Fruit fly (Drosophila melanogaster) whole organism, embryonic: ENCODE data around the gene CG33721.

Source experiments
- Atf-2 ChIP-seq: fragments of 200-800 bp; sonication (Bioruptor generic); optimal IDR thresholded peaks from 2 replicates; lab custom pipeline; 2016; ENCODE audit warnings: missing biosample characterization, missing genetic modification characterization
- Bteb2 ChIP-seq: fragments of 200-800 bp; sonication (Bioruptor generic); optimal IDR thresholded peaks from 2 replicates; lab custom pipeline; 2016; ENCODE audit warnings: missing biosample characterization, missing genetic modification characterization
- CG10209 ChIP-seq: fragments of 200-800 bp; sonication (Bioruptor generic); optimal IDR thresholded peaks from 3 replicates; lab custom pipeline; 2017; ENCODE audit warnings: missing biosample characterization, mild to moderate bottlenecking, missing genetic modification characterization, missing genetic modification reagents
- CG11696 ChIP-seq: fragments of 200-800 bp; sonication (Bioruptor generic); IDR thresholded peaks from 2 replicates; pipeline ENCODE4 v1.3.6; 2022; ENCODE audit warnings: missing biosample characterization, missing genetic modification characterization
- CG14050 ChIP-seq: fragments of 200-800 bp; sonication (Bioruptor generic); IDR thresholded peaks from 3 replicates; pipeline ENCODE4 v1.3.6; 2022; ENCODE audit warnings: missing biosample characterization, missing genetic modification characterization
- CG14667 ChIP-seq: fragments of 200-800 bp; sonication (Bioruptor generic); IDR thresholded peaks from 2 replicates; pipeline ENCODE4 v1.3.6; 2022; ENCODE audit warnings: missing biosample characterization, missing genetic modification characterization
- CG15514 ChIP-seq: fragments of 200-800 bp; sonication (Bioruptor generic); optimal IDR thresholded peaks from 3 replicates; lab custom pipeline; 2017; ENCODE audit warnings: missing biosample characterization, missing genetic modification characterization, mild to moderate bottlenecking, moderate library complexity, missing genetic modification reagents
- CG17359 ChIP-seq: fragments of 200-800 bp; sonication (Bioruptor generic); optimal IDR thresholded peaks from 3 replicates; lab custom pipeline; 2018; ENCODE audit warnings: missing biosample characterization, mild to moderate bottlenecking, missing genetic modification characterization, moderate library complexity
- CG17829 ChIP-seq: fragments of 200-800 bp; optimal IDR thresholded peaks from 2 replicates; lab custom pipeline; 2019; ENCODE audit warnings: missing biosample characterization, mild to moderate bottlenecking, missing genetic modification characterization, moderate library complexity
- CG6791 ChIP-seq: fragments of 200-800 bp; sonication (Bioruptor generic); IDR thresholded peaks from 3 replicates; pipeline ENCODE4 v1.3.6; 2022; ENCODE audit warnings: missing biosample characterization, missing genetic modification characterization; ENCODE audit not compliant: partially characterized antibody
- CG6854 ChIP-seq: fragments of 200-800 bp; sonication (Bioruptor generic); optimal IDR thresholded peaks from 3 replicates; lab custom pipeline; 2017; ENCODE audit warnings: missing biosample characterization, mild to moderate bottlenecking, missing genetic modification characterization
- CG7271 ChIP-seq: fragments of 200-800 bp; sonication (Bioruptor generic); optimal IDR thresholded peaks from 2 replicates; lab custom pipeline; 2018; ENCODE audit warnings: missing biosample characterization, mild to moderate bottlenecking, missing genetic modification characterization, moderate library complexity
- CG8089 ChIP-seq: fragments of 200-800 bp; sonication (Bioruptor generic); optimal IDR thresholded peaks from 3 replicates; lab custom pipeline; 2016; ENCODE audit warnings: missing biosample characterization, missing genetic modification characterization
- CG8924 ChIP-seq: fragments of 200-800 bp; optimal IDR thresholded peaks from 3 replicates; lab custom pipeline; 2019; ENCODE audit warnings: missing biosample characterization, mild to moderate bottlenecking, missing genetic modification characterization, moderate library complexity
- CG9437 ChIP-seq: fragments of 200-800 bp; sonication (Bioruptor generic); optimal IDR thresholded peaks from 2 replicates; lab custom pipeline; 2018; ENCODE audit warnings: missing biosample characterization, mild to moderate bottlenecking, missing genetic modification characterization
- Chrac-16 ChIP-seq: fragments of 200-800 bp; sonication (Bioruptor generic); optimal IDR thresholded peaks from 3 replicates; lab custom pipeline; 2016; ENCODE audit warnings: missing biosample characterization, missing genetic modification characterization
- D19A ChIP-seq: fragments of 200-800 bp; optimal IDR thresholded peaks from 3 replicates; lab custom pipeline; 2019; ENCODE audit warnings: missing biosample characterization, mild to moderate bottlenecking, missing genetic modification characterization, moderate library complexity
- Ets97D ChIP-seq: fragments of 200-800 bp; sonication (Bioruptor generic); optimal IDR thresholded peaks from 3 replicates; lab custom pipeline; 2016; ENCODE audit warnings: missing biosample characterization, missing genetic modification characterization
- H15 ChIP-seq: fragments of 200-800 bp; sonication (Bioruptor generic); IDR thresholded peaks from 3 replicates; pipeline ENCODE4 v1.3.6; 2022; ENCODE audit warnings: missing biosample characterization, missing genetic modification characterization
- H2.0 ChIP-seq: fragments of 200-800 bp; sonication (Bioruptor generic); IDR thresholded peaks from 2 replicates; pipeline ENCODE4 v1.3.6; 2022; ENCODE audit warnings: missing biosample characterization, missing genetic modification characterization
- MESR4 ChIP-seq: fragments of 200-800 bp; sonication (Bioruptor generic); optimal IDR thresholded peaks from 2 replicates; lab custom pipeline; 2018; ENCODE audit warnings: missing biosample characterization, mild to moderate bottlenecking, missing genetic modification characterization, moderate library complexity
- NK7.1 ChIP-seq: fragments of 200-800 bp; sonication (Bioruptor generic); optimal IDR thresholded peaks from 3 replicates; lab custom pipeline; 2016; ENCODE audit warnings: missing biosample characterization, missing genetic modification characterization
- Stat92E ChIP-seq, 3 experiments: fragments of >200 bp in 2 of 3; fragments of 200-800 bp in 1 of 3; sonication (Bioruptor generic) in 1 of 3; optimal IDR thresholded peaks; 2 replicates each; lab custom pipeline; 2017 to 2019; ENCODE audit warnings: missing biosample characterization in 3 of 3, missing genetic modification characterization in 3 of 3, mild to moderate bottlenecking in 1 of 3, moderate library complexity in 1 of 3
- abd-A ChIP-seq: fragments of 200-800 bp; sonication (Bioruptor generic); optimal IDR thresholded peaks from 3 replicates; lab custom pipeline; 2019; ENCODE audit warnings: missing biosample characterization, mild to moderate bottlenecking, missing genetic modification characterization, moderate library complexity
- amos ChIP-seq: fragments of 200-800 bp; sonication (Bioruptor generic); IDR thresholded peaks from 2 replicates; pipeline ENCODE4 v1.3.6; 2022; ENCODE audit warnings: missing biosample characterization, missing genetic modification characterization; ENCODE audit not compliant: partially characterized antibody
- bsh ChIP-seq, 2 experiments: fragments of 200-800 bp; sonication (Bioruptor generic); optimal IDR thresholded peaks; 2 replicates each; lab custom pipeline; 2017 to 2018; ENCODE audit warnings: mild to moderate bottlenecking in 2 of 2, missing biosample characterization in 2 of 2, missing genetic modification characterization in 2 of 2, moderate library complexity in 1 of 2
- cg ChIP-seq: fragments of 200-800 bp; sonication (Bioruptor generic); optimal IDR thresholded peaks from 3 replicates; lab custom pipeline; 2019; ENCODE audit warnings: missing biosample characterization, mild to moderate bottlenecking, missing genetic modification characterization, moderate library complexity
- chm ChIP-seq: fragments of 200-800 bp; sonication (Bioruptor generic); IDR thresholded peaks from 2 replicates; pipeline ENCODE4 v1.3.6; 2022; ENCODE audit warnings: missing biosample characterization, missing genetic modification characterization
- ci ChIP-seq: fragments of 200-800 bp; sonication (Bioruptor generic); IDR thresholded peaks from 3 replicates; pipeline ENCODE4 v1.3.6; 2022; ENCODE audit warnings: missing biosample characterization, missing genetic modification characterization
- eyg ChIP-seq: fragments of 200-800 bp; sonication (Bioruptor generic); optimal IDR thresholded peaks from 3 replicates; lab custom pipeline; 2016; ENCODE audit warnings: missing biosample characterization, missing genetic modification characterization
- fd3F ChIP-seq: fragments of 200-800 bp; sonication (Bioruptor generic); optimal IDR thresholded peaks from 2 replicates; lab custom pipeline; 2018; ENCODE audit warnings: missing biosample characterization, mild to moderate bottlenecking, missing genetic modification characterization, moderate library complexity
- gfzf ChIP-seq: fragments of 200-800 bp; sonication (Bioruptor generic); optimal IDR thresholded peaks from 2 replicates; lab custom pipeline; 2016; ENCODE audit warnings: missing biosample characterization, mild to moderate bottlenecking, missing genetic modification characterization, moderate library complexity
- hbn ChIP-seq: fragments of 200-800 bp; sonication (Bioruptor generic); IDR thresholded peaks from 2 replicates; pipeline ENCODE4 v1.3.6; 2022; ENCODE audit warnings: missing biosample characterization, missing genetic modification characterization; ENCODE audit not compliant: partially characterized antibody
- jumu ChIP-seq: fragments of 200-800 bp; sonication (Bioruptor generic); optimal IDR thresholded peaks from 3 replicates; lab custom pipeline; 2016; ENCODE audit warnings: missing biosample characterization, missing genetic modification characterization
- lab ChIP-seq: fragments of 200-800 bp; sonication (Bioruptor generic); optimal IDR thresholded peaks from 3 replicates; lab custom pipeline; 2017; ENCODE audit warnings: missing biosample characterization, missing genetic modification characterization, mild to moderate bottlenecking, moderate library complexity, missing genetic modification reagents
- lilli ChIP-seq: fragments of 200-800 bp; sonication (Bioruptor generic); optimal IDR thresholded peaks from 3 replicates; lab custom pipeline; 2016; ENCODE audit warnings: missing biosample characterization, missing genetic modification characterization
- mld ChIP-seq: fragments of 200-800 bp; sonication (Bioruptor generic); IDR thresholded peaks from 3 replicates; pipeline ENCODE4 v1.3.6; 2022; ENCODE audit warnings: missing biosample characterization, missing genetic modification characterization; ENCODE audit not compliant: partially characterized antibody
- nerfin-2 ChIP-seq: fragments of 200-800 bp; sonication (Bioruptor generic); IDR thresholded peaks from 2 replicates; pipeline ENCODE4 v1.3.6; 2022; ENCODE audit warnings: missing biosample characterization, missing genetic modification characterization; ENCODE audit not compliant: partially characterized antibody
- phol ChIP-seq: fragments of 200-800 bp; sonication (Bioruptor generic); optimal IDR thresholded peaks from 3 replicates; lab custom pipeline; 2018; ENCODE audit warnings: missing biosample characterization, mild to moderate bottlenecking, missing genetic modification characterization, moderate library complexity
- ranshi ChIP-seq: fragments of 200-800 bp; sonication (Bioruptor generic); IDR thresholded peaks from 2 replicates; pipeline ENCODE4 v1.3.6; 2022; ENCODE audit warnings: missing biosample characterization, missing genetic modification characterization
- sens ChIP-seq: fragments of 200-800 bp; sonication (Bioruptor generic); peaks from one replicate; lab custom pipeline; 2016; ENCODE audit warnings: missing biosample characterization, missing genetic modification characterization
- sima ChIP-seq: fragments of 200-800 bp; sonication (Bioruptor generic); optimal IDR thresholded peaks from 2 replicates; lab custom pipeline; 2016; ENCODE audit warnings: missing biosample characterization, missing genetic modification characterization
- ssp ChIP-seq: fragments of 200-800 bp; sonication (Bioruptor generic); IDR thresholded peaks from 2 replicates; pipeline ENCODE4 v1.3.6; 2022; ENCODE audit warnings: missing biosample characterization, missing genetic modification characterization
- trem ChIP-seq: fragments of 200-800 bp; optimal IDR thresholded peaks from 3 replicates; lab custom pipeline; 2019; ENCODE audit warnings: missing biosample characterization, mild to moderate bottlenecking, missing genetic modification characterization, moderate library complexity
- unpg ChIP-seq: fragments of 200-800 bp; sonication (Bioruptor generic); optimal IDR thresholded peaks from 3 replicates; lab custom pipeline; 2018; ENCODE audit warnings: missing biosample characterization, mild to moderate bottlenecking, missing genetic modification characterization, moderate library complexity
- zfh1 ChIP-seq: fragments of 200-800 bp; sonication (Bioruptor generic); IDR thresholded peaks from 3 replicates; pipeline ENCODE4 v1.3.6; 2022; ENCODE audit warnings: missing biosample characterization, missing genetic modification characterization
- zfh2 ChIP-seq: fragments of 200-800 bp; sonication (Bioruptor generic); optimal IDR thresholded peaks from 2 replicates; lab custom pipeline; 2016; ENCODE audit warnings: missing biosample characterization, missing genetic modification characterization

The CG33721 gene

dm6 chr3R:22356464-22357410 lies 25.9 kb downstream of the CG33721 start, which contains the start of gene Sar1 (continued):
- TF ChIP-seq CG10209 (GFP tag; lab: Kevin White, UChicago), result no peak
- peak; percentile 42 for TF ChIP-seq lilli (GFP tag; lab: Kevin White, UChicago)
- TF ChIP-seq nerfin-2 (GFP tag; lab: Robert Waterston, UW), result peak; percentile 59; the same call in 1 of the 2 replicates
- peak; percentile 86 for TF ChIP-seq MESR4
- TF ChIP-seq trem (tag; lab: Kevin White, UChicago), result peak; percentile 89
- peak; percentile 95 for TF ChIP-seq hbn (GFP tag; lab: Robert Waterston, UW)
- TF ChIP-seq Atf-2 (GFP tag; lab: Kevin White, UChicago), result no peak
- TF ChIP-seq Ets97D (GFP tag; lab: Kevin White, UChicago), result peak; percentile 94
- TF ChIP-seq amos (GFP tag; lab: Robert Waterston, UW), result peak; percentile 98
- TF ChIP-seq zfh1 (GFP tag; lab: Robert Waterston, UW), result peak; percentile 23; the same call in 1 of the 3 replicates
- no peak for TF ChIP-seq H15 (GFP tag; lab: Robert Waterston, UW)
- TF ChIP-seq CG11696 (GFP tag; lab: Robert Waterston, UW), result no peak
- TF ChIP-seq Stat92E (GFP tag; optimal IDR thresholded peaks at IDR 0.05; lab: Kevin White, UChicago), result peak in 1 of 3 experiments; percentile 90
- TF ChIP-seq ranshi, result 0 out of 2 replicates have a peak, but pooled peaks have one; percentile 6
- no peak for TF ChIP-seq CG17359
- TF ChIP-seq Chrac-16 (GFP tag; lab: Kevin White, UChicago), result no peak
- peak; percentile 22 for TF ChIP-seq CG8924 (tag; lab: Kevin White, UChicago)
- TF ChIP-seq CG7271 (tag; lab: Kevin White, UChicago), result no peak
- no peak for TF ChIP-seq eyg
- TF ChIP-seq abd-A (tag; lab: Kevin White, UChicago), result peak; percentile 16
- TF ChIP-seq D19A, result no peak
- peak; percentile 73 for TF ChIP-seq phol
- peak; percentile 95 for TF ChIP-seq CG6791 (GFP tag; lab: Robert Waterston, UW)
- peak; percentile 96 for TF ChIP-seq cg (GFP tag; lab: Kevin White, UChicago)
- TF ChIP-seq CG17829 (tag; lab: Kevin White, UChicago), result peak; percentile 50
- TF ChIP-seq sima (GFP tag; lab: Kevin White, UChicago), result no peak
- peak; percentile 40; the same call in 1 of the 3 replicates for TF ChIP-seq ci (GFP tag; lab: Robert Waterston, UW)
- TF ChIP-seq gfzf, result peak; percentile 99
- peak; percentile 55 for TF ChIP-seq CG9437 (GFP tag; lab: Kevin White, UChicago)
- no peak for TF ChIP-seq unpg (GFP tag; lab: Kevin White, UChicago)
- TF ChIP-seq CG14667 (GFP tag; lab: Robert Waterston, UW), result no peak
- no peak for TF ChIP-seq ssp (GFP tag; lab: Robert Waterston, UW)
- peak; percentile 23 for TF ChIP-seq Bteb2 (GFP tag; lab: Kevin White, UChicago)
- TF ChIP-seq chm (GFP tag; lab: Robert Waterston, UW), result 0 out of 2 replicates have a peak, but pooled peaks have one; percentile 18
- peak; percentile 82 for TF ChIP-seq sens (GFP tag; lab: Kevin White, UChicago)
- peak; percentile 96 for TF ChIP-seq CG15514 (GFP tag; lab: Kevin White, UChicago)
- no peak for TF ChIP-seq NK7.1
- TF ChIP-seq CG8089, result no peak
- peak; percentile 70 for TF ChIP-seq jumu (GFP tag; lab: Kevin White, UChicago)
- no peak for TF ChIP-seq bsh (GFP tag; optimal IDR thresholded peaks at IDR 0.05; lab: Kevin White, UChicago)
- peak; percentile 11 for TF ChIP-seq lab (GFP tag; lab: Kevin White, UChicago)
- TF ChIP-seq H2.0, result 0 out of 2 replicates have a peak, but pooled peaks have one; percentile 9
- no peak for TF ChIP-seq fd3F (GFP tag; lab: Kevin White, UChicago)
- peak; percentile 42 for TF ChIP-seq zfh2 (GFP tag; lab: Kevin White, UChicago)
- peak; percentile 72; the same call in 2 of the 3 replicates for TF ChIP-seq mld
- peak; percentile 39 for TF ChIP-seq CG6854
- no peak for TF ChIP-seq CG14050
